Worm (Caenorhabditis elegans): ENCODE measurements around the gene F14H8.5.

DNA sequence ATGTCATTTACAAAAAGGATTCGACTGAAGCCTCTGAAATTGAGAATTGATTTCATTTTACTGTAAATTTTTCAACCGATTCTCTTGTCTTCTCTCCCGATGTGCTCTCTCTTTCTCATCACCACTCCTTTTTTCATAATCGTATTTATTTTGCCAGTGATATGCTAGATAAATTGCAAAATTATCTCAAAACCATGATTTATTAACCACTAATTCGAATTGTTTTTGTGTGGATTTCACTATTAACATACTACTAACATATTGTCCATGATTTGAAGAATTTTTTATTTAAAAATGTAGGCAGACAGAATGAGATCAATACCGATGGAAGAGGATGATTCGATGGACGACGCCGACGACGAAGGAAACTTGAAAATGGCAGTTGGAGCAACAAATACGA, 46.3 kb downstream of the F14H8.5 start, which contains the start of gene C25D7.10:
- TF ChIP-seq unc-39 (tag; optimal IDR thresholded peaks at IDR 0.05) (no peak), sem-2 (GFP tag; optimal IDR thresholded peaks at IDR 0.05) (no peak), unc-62 (GFP tag; optimal IDR thresholded peaks at IDR 0.05) (no peak)
